Worm (Caenorhabditis elegans): ENCODE measurements around the gene daf-36.

DNA sequence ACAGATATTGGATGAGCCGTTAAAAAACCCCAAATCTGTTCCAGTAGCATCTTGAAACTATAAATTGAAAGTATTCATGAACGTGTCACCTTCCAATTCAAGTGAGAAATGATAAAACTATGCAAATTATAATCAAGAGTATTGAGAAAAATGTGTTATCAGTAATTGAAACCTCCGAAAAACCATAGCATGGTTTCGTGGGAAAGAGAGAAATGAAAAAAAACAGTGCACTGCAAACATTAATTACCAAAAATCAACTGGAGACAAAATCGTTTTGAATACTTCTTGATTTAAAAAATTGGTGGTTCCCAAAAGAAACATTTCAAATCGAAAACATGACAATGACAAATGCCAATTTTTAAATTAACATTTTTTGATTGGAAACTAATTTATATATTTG is at the start of gene daf-36:
- no peak for TF ChIP-seq unc-62 (GFP tag; optimal IDR thresholded peaks at IDR 0.05)
- no peak for TF ChIP-seq unc-39 (tag; optimal IDR thresholded peaks at IDR 0.05)
- TF ChIP-seq unc-55 (GFP tag; optimal IDR thresholded peaks at IDR 0.05): no peak
- no peak for TF ChIP-seq snpc-4 (tag; optimal IDR thresholded peaks at IDR 0.05)
- no peak for TF ChIP-seq elt-3 (tag; optimal IDR thresholded peaks at IDR 0.05)
